Fruit fly (Drosophila melanogaster) whole organism, prepupa: ENCODE measurements around the gene CG31516.

Experiments
- Blimp-1 ChIP-seq: fragments of 200-800 bp; sonication (Bioruptor generic); optimal IDR thresholded peaks from 3 replicates; lab custom pipeline; 2017; ENCODE audit warnings: missing biosample characterization, missing genetic modification characterization, mild to moderate bottlenecking, moderate library complexity, missing genetic modification reagents
- CG11762 ChIP-seq: fragments of 200-800 bp; sonication (Bioruptor generic); optimal IDR thresholded peaks from 3 replicates; lab custom pipeline; 2016; ENCODE audit warnings: missing biosample characterization, missing genetic modification characterization; ENCODE audit not compliant: insufficient read depth
- CG16779 ChIP-seq: fragments of 200-800 bp; sonication (Bioruptor generic); optimal IDR thresholded peaks from 3 replicates; lab custom pipeline; 2017; ENCODE audit warnings: missing biosample characterization, mild to moderate bottlenecking, missing genetic modification characterization
- CG31627 ChIP-seq: fragments of 200-800 bp; sonication (Bioruptor generic); optimal IDR thresholded peaks from 3 replicates; lab custom pipeline; 2016; ENCODE audit warnings: missing biosample characterization, missing genetic modification characterization
- CG34406 ChIP-seq: fragments of 200-800 bp; sonication (Bioruptor generic); optimal IDR thresholded peaks from 3 replicates; lab custom pipeline; 2016; ENCODE audit warnings: missing biosample characterization, missing genetic modification characterization
- Hr38 ChIP-seq: sonication (Bioruptor generic); optimal IDR thresholded peaks from 2 replicates; lab custom pipeline; 2016; ENCODE audit warnings: missing biosample characterization, missing genetic modification characterization

dm6 chr3R:4220780-4221179 lies 850 bp upstream of the CG31516 start:
- peak; percentile 26 for TF ChIP-seq CG31627 (GFP tag; lab: Kevin White, UChicago)
- TF ChIP-seq CG16779, result no peak
- no peak for TF ChIP-seq CG34406 (GFP tag; lab: Kevin White, UChicago)
- TF ChIP-seq Blimp-1, result no peak
- no peak for TF ChIP-seq CG11762 (GFP tag; lab: Kevin White, UChicago)
- TF ChIP-seq Hr38 (GFP tag; lab: Kevin White, UChicago), result no peak
